Fruit fly (Drosophila melanogaster): Measurements from ENCODE around the gene CG42367.
A peak's percentile ranks its signal among the peaks of the same experiment; 100 is the strongest.

The CG42367 gene

dm6 chr2L:9911783-9912182, 18.6 kb upstream of the CG42367 start (continued):
- TF ChIP-seq twi (tag; optimal IDR thresholded peaks at IDR 0.05) = no peak
- no peak for TF ChIP-seq CG2202 (tag; optimal IDR thresholded peaks at IDR 0.05)
- no peak for TF ChIP-seq Sry-β (GFP tag; optimal IDR thresholded peaks at IDR 0.05)
- TF ChIP-seq dmrt11E (tag; optimal IDR thresholded peaks at IDR 0.05) = no peak
- no peak for TF ChIP-seq Lhr (GFP tag; optimal IDR thresholded peaks at IDR 0.05)
- no peak for TF ChIP-seq slou (GFP tag; optimal IDR thresholded peaks at IDR 0.05)
- TF ChIP-seq fd102C (GFP tag; optimal IDR thresholded peaks at IDR 0.05) = no peak
- no peak for TF ChIP-seq BtbVII (GFP tag; optimal IDR thresholded peaks at IDR 0.05)
- no peak for TF ChIP-seq CG9727 (GFP tag; optimal IDR thresholded peaks at IDR 0.05)
- peak; percentile 39 for TF ChIP-seq Xbp1 (GFP tag; optimal IDR thresholded peaks at IDR 0.05)
- TF ChIP-seq GATAe (GFP tag; conservative IDR thresholded peaks at IDR 0.05) = no peak
- no peak for TF ChIP-seq Nf-YB (GFP tag; optimal IDR thresholded peaks at IDR 0.05)
- no peak for TF ChIP-seq CG17385 (GFP tag; optimal IDR thresholded peaks at IDR 0.05)
- no peak for TF ChIP-seq CG4707 (GFP tag; optimal IDR thresholded peaks at IDR 0.05)
- TF ChIP-seq en (GFP tag; optimal IDR thresholded peaks at IDR 0.05) = no peak
- TF ChIP-seq CG15073 (GFP tag; optimal IDR thresholded peaks at IDR 0.05) = no peak
- no peak for TF ChIP-seq CG4617 (GFP tag; optimal IDR thresholded peaks at IDR 0.05; ENCODE audit: borderline replicate concordance)
- TF ChIP-seq CG10274 (GFP tag; optimal IDR thresholded peaks at IDR 0.05) = no peak
- TF ChIP-seq CG11456 (GFP tag; IDR thresholded peaks at IDR 0.05) = 0 out of 3 replicates have a peak, but pooled peaks have one; percentile 34
- no peak for TF ChIP-seq scrt (GFP tag; optimal IDR thresholded peaks at IDR 0.05)
- TF ChIP-seq CG6683 (GFP tag; optimal IDR thresholded peaks at IDR 0.05) = no peak
- TF ChIP-seq bowl (GFP tag; IDR thresholded peaks at IDR 0.05) = peak; percentile 41; the same call in 1 of the 2 replicates
- no peak for TF ChIP-seq CG11085 (GFP tag; IDR thresholded peaks at IDR 0.05)
- TF ChIP-seq CG11504 (tag; optimal IDR thresholded peaks at IDR 0.05) = peak; percentile 31
- no peak for TF ChIP-seq Nf-YC (tag; optimal IDR thresholded peaks at IDR 0.05)
- TF ChIP-seq slbo (GFP tag; IDR thresholded peaks at IDR 0.05) = peak; percentile 74
- no peak for TF ChIP-seq CG16813 (GFP tag; IDR thresholded peaks at IDR 0.05; ENCODE audit: partially characterized antibody)
- peak; percentile 64 for TF ChIP-seq Rfx (GFP tag; IDR thresholded peaks at IDR 0.05)
- TF ChIP-seq CG5180 (GFP tag; optimal IDR thresholded peaks at IDR 0.05) = no peak
- no peak for TF ChIP-seq dimm (GFP tag; IDR thresholded peaks at IDR 0.05)
- TF ChIP-seq Six4 (GFP tag; optimal IDR thresholded peaks at IDR 0.05) = no peak
- TF ChIP-seq vvl (GFP tag; IDR thresholded peaks at IDR 0.05) = 0 out of 2 replicates have a peak, but pooled peaks have one; percentile 40
- TF ChIP-seq pan (optimal IDR thresholded peaks at IDR 0.05) = no peak
- TF ChIP-seq pan (GFP tag; optimal IDR thresholded peaks at IDR 0.05 in 1 of 2, IDR thresholded peaks at IDR 0.05 in 1 of 2) = peak in 1 of 2 experiments; percentile 64
- TF ChIP-seq Atf3 (GFP tag; optimal IDR thresholded peaks at IDR 0.05) = no peak
- TF ChIP-seq psq (GFP tag; optimal IDR thresholded peaks at IDR 0.05) = no peak
- no peak for TF ChIP-seq CG4424 (GFP tag; optimal IDR thresholded peaks at IDR 0.05)
- no peak for TF ChIP-seq CG13624 (GFP tag; optimal IDR thresholded peaks at IDR 0.05)
- no peak for TF ChIP-seq CG17361 (GFP tag; IDR thresholded peaks at IDR 0.05)
- no peak for TF ChIP-seq CG8089 (GFP tag; optimal IDR thresholded peaks at IDR 0.05)

DNA sequence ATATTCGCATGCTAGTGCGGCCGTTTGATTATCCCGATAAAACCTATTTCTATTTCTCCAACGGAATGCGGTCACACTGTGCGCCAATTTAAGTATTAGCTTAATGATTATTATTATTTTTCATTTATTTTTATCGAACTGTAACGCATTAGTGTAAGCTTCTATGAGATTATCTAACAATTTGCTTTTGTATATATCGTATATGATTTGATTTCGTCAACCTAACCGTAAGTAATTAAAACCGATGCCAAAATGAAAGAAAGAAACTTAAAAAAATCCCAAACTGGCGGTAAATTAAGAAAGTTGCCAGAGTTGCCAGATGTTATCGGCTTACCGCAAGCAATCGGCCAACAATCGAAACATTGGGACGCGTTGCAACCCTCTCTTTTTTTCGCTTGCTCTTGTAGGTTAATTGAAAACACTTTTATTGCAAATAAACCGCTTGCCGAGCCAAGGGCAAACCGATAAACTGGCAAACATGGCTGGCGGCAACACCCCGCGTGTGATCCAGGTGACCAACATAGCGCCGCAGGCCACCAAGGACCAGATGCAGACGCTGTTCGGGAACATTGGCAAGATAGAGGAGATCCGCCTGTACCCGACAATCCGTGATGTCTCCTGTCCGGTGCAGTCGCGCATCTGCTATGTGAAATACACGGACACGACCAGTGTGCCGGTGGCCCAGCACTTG, 17.7 kb upstream of the CG42367 start, which contains the start of the genes Etl1 and Srp54:
Etl1 (minus strand) TSS at position 39 of the 691 bp plus-strand sequence.
Srp54 (plus strand) TSS at position 342 of the 691 bp plus-strand sequence.
- TF ChIP-seq dysf (GFP tag; IDR thresholded peaks at IDR 0.05) (no peak), odd (GFP tag; optimal IDR thresholded peaks at IDR 0.05) (no peak), CG4707 (GFP tag; optimal IDR thresholded peaks at IDR 0.05) (no peak), Xrp1 (GFP tag; IDR thresholded peaks at IDR 0.05) (no peak), CG8290 (GFP tag; optimal IDR thresholded peaks at IDR 0.05) (peak; percentile 10), CG8290 (tag; optimal IDR thresholded peaks at IDR 0.05) (no peak), seq (GFP tag; IDR thresholded peaks at IDR 0.05) (no peak), lov (optimal IDR thresholded peaks at IDR 0.05) (no peak), lov (GFP tag; IDR thresholded peaks at IDR 0.05) (no peak), CG14860 (GFP tag; IDR thresholded peaks at IDR 0.05; ENCODE audit: partially characterized antibody) (no peak), dimm (GFP tag; IDR thresholded peaks at IDR 0.05) (no peak), Hsf (GFP tag; optimal IDR thresholded peaks at IDR 0.05) (no peak), cad (GFP tag; optimal IDR thresholded peaks at IDR 0.05) (no peak), E2f2 (GFP tag; IDR thresholded peaks at IDR 0.05) (peak; percentile 84), knrl (GFP tag; IDR thresholded peaks at IDR 0.05; ENCODE audit: partially characterized antibody) (no peak; the same call in 2 of the 3 replicates)

Measured in whole organism, embryonic.